Worm (Caenorhabditis elegans): ENCODE measurements around the gene ceh-30.

DNA sequence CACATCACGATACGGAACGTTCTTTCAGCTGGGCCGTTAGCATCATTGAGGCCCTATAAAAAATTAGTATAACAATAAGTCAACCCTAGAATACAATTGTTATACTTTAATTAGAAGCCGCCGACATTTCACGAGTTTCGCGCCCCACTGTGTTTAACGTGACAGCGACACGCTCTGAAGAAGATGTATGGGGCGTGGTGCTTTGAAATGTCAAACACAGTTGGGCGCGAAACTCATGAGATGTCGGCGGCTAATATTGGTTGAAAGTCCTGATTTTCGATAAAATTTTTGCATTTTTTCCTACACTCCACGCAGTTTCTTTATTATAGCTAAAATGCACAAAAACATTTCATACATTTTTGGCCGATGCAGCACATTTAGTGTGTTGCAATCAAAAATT, 7.3 kb upstream of the ceh-30 start:
- no peak for TF ChIP-seq ztf-29 (GFP tag; IDR thresholded peaks at IDR 0.05)
- TF ChIP-seq cog-1 (tag; optimal IDR thresholded peaks at IDR 0.05) = no peak
- TF ChIP-seq flt-1 (GFP tag; IDR thresholded peaks at IDR 0.05) = no peak
- TF ChIP-seq med-1 (GFP tag; optimal IDR thresholded peaks at IDR 0.05; ENCODE audit: insufficient read depth) = no peak
- TF ChIP-seq T22C8.4 (GFP tag; IDR thresholded peaks at IDR 0.05) = no peak

Data from whole organism, midembryonic.